Worm (Caenorhabditis elegans): Measurements from ENCODE around the gene T22F7.1.

The T22F7.1 gene

DNA sequence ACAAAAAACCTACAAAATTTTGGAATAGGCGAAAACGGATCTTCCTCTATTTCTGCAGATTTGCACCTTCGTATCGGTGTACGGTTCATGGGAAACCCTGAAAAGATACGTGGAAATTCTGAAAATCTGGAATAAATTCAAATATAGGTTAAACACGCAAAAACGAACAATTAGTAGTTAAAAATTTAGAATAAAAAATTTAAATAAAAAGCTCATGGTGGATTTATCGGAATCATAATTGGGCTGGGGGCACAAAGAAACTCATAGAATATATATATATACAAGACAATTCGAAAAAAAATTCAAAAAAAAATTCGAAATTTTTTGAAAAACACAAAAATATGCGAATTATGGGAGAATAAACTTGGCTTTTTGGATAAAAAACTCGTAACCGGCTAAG is 45.1 kb downstream of the T22F7.1 start, which contains the start of gene helq-1:
helq-1 (minus strand) TSS at position 101 of the 400 bp plus-strand sequence.
- TF ChIP-seq ztf-4 (tag; optimal IDR thresholded peaks at IDR 0.05) (no peak), elt-3 (tag; optimal IDR thresholded peaks at IDR 0.05) (no peak), C34B4.2 (tag; optimal IDR thresholded peaks at IDR 0.05) (no peak), dsc-1 (tag; optimal IDR thresholded peaks at IDR 0.05) (no peak), mdl-1 (tag; optimal IDR thresholded peaks at IDR 0.05) (no peak), fkh-10 (GFP tag; optimal IDR thresholded peaks at IDR 0.05) (no peak), dpl-1 (GFP tag; optimal IDR thresholded peaks at IDR 0.05) (no peak), ceh-90 (tag; optimal IDR thresholded peaks at IDR 0.05) (no peak), nhr-28 (tag; optimal IDR thresholded peaks at IDR 0.05) (no peak), isw-1 (GFP tag; IDR thresholded peaks at IDR 0.05) (no peak)

- TF ChIP-seq nhr-28 (tag; optimal IDR thresholded peaks at IDR 0.05) = no peak
- no peak for TF ChIP-seq skn-1 (tag; optimal IDR thresholded peaks at IDR 0.05)
- no peak for TF ChIP-seq unc-130 (tag; optimal IDR thresholded peaks at IDR 0.05)
Observed at ce11 chrIII:595449-595848, 53.6 kb downstream of the T22F7.1 start.
